Fruit fly (Drosophila melanogaster): ENCODE results near the gene CG42240.

- no peak for TF ChIP-seq D1 (tag; optimal IDR thresholded peaks at IDR 0.05)
- no peak for TF ChIP-seq CG8159 (tag; optimal IDR thresholded peaks at IDR 0.05)
- no peak for TF ChIP-seq CG9948 (tag; optimal IDR thresholded peaks at IDR 0.05)
- TF ChIP-seq rn (GFP tag; IDR thresholded peaks at IDR 0.05) = no peak
- TF ChIP-seq CG4496 (GFP tag; IDR thresholded peaks at IDR 0.05) = peak; percentile 35; the same call in 2 of the 3 replicates
- TF ChIP-seq CG13204 (GFP tag; optimal IDR thresholded peaks at IDR 0.05) = no peak
Observed at dm6 chrX:6310408-6310807, 20.2 kb upstream of the CG42240 start.

All from whole organism, pupa.